Fruit fly (Drosophila melanogaster) whole organism, embryonic: ENCODE results near the gene gig.

ENCODE experiments used
- Antp ChIP-seq: fragments of 200-800 bp; sonication (Bioruptor generic); optimal IDR thresholded peaks from 3 replicates; lab custom pipeline; 2016; ENCODE audit warnings: missing biosample characterization, missing genetic modification characterization
- Bteb2 ChIP-seq: fragments of 200-800 bp; sonication (Bioruptor generic); optimal IDR thresholded peaks from 2 replicates; lab custom pipeline; 2016; ENCODE audit warnings: missing biosample characterization, missing genetic modification characterization
- C15 ChIP-seq: fragments of 200-800 bp; sonication (Bioruptor generic); IDR thresholded peaks from 3 replicates; pipeline ENCODE4 v1.3.6; 2022; ENCODE audit warnings: missing biosample characterization, missing genetic modification characterization
- CG11504 ChIP-seq: fragments of 200-800 bp; sonication (Bioruptor generic); optimal IDR thresholded peaks from 3 replicates; lab custom pipeline; 2019; ENCODE audit warnings: missing biosample characterization, mild to moderate bottlenecking, missing genetic modification characterization, moderate library complexity
- CG12659 ChIP-seq: fragments of 200-800 bp; sonication (Bioruptor generic); optimal IDR thresholded peaks from 3 replicates; lab custom pipeline; 2017; ENCODE audit warnings: mild to moderate bottlenecking, missing biosample characterization, missing genetic modification reagents, missing genetic modification characterization
- CG13775 ChIP-seq: fragments of 200-800 bp; sonication (Bioruptor generic); optimal IDR thresholded peaks from 3 replicates; lab custom pipeline; 2017; ENCODE audit warnings: missing biosample characterization, mild to moderate bottlenecking, missing genetic modification characterization
- CG14667 ChIP-seq: fragments of 200-800 bp; sonication (Bioruptor generic); IDR thresholded peaks from 2 replicates; pipeline ENCODE4 v1.3.6; 2022; ENCODE audit warnings: missing biosample characterization, missing genetic modification characterization
- CG15073 ChIP-seq: fragments of 200-800 bp; sonication (Bioruptor generic); optimal IDR thresholded peaks from 2 replicates; lab custom pipeline; 2016; ENCODE audit warnings: missing biosample characterization, missing genetic modification characterization
- CG1602 ChIP-seq: fragments of 200-800 bp; sonication (Bioruptor generic); optimal IDR thresholded peaks from 3 replicates; lab custom pipeline; 2016; ENCODE audit warnings: missing biosample characterization, missing genetic modification characterization
- CG17385 ChIP-seq: fragments of 200-800 bp; sonication (Bioruptor generic); optimal IDR thresholded peaks from 3 replicates; lab custom pipeline; 2018; ENCODE audit warnings: missing biosample characterization, mild to moderate bottlenecking, missing genetic modification characterization
- CG3065 ChIP-seq: fragments of 200-800 bp; sonication (Bioruptor generic); optimal IDR thresholded peaks from 2 replicates; lab custom pipeline; 2016; ENCODE audit warnings: missing biosample characterization, missing genetic modification characterization
- CG31388 ChIP-seq: fragments of 200-800 bp; sonication (Bioruptor generic); optimal IDR thresholded peaks from 2 replicates; lab custom pipeline; 2016; ENCODE audit warnings: missing biosample characterization, missing genetic modification characterization
- CG32767 ChIP-seq: fragments of 200-800 bp; sonication (Bioruptor generic); IDR thresholded peaks from 2 replicates; pipeline ENCODE4 v1.3.6; 2022; ENCODE audit warnings: missing biosample characterization, missing genetic modification characterization
- CG34422 ChIP-seq: fragments of 200-800 bp; sonication (Bioruptor generic); IDR thresholded peaks from 3 replicates; pipeline ENCODE4 v1.3.6; 2022; ENCODE audit warnings: missing biosample characterization, missing genetic modification characterization
- CG3726 ChIP-seq: fragments of 200-800 bp; sonication (Bioruptor generic); IDR thresholded peaks from 3 replicates; pipeline ENCODE4, ENCODE4 v1.3.6; 2022; ENCODE audit warnings: missing biosample characterization, missing genetic modification characterization
- CG42726 ChIP-seq: fragments of 200-800 bp; sonication (Bioruptor generic); IDR thresholded peaks from 2 replicates; pipeline ENCODE4 v1.3.6; 2022; ENCODE audit warnings: missing biosample characterization, missing genetic modification characterization; ENCODE audit not compliant: partially characterized antibody
- CG4424 ChIP-seq: fragments of 200-800 bp; sonication (Bioruptor generic); optimal IDR thresholded peaks from 3 replicates; lab custom pipeline; 2016; ENCODE audit warnings: missing biosample characterization, missing genetic modification characterization
- CG6854 ChIP-seq: fragments of 200-800 bp; sonication (Bioruptor generic); optimal IDR thresholded peaks from 3 replicates; lab custom pipeline; 2017; ENCODE audit warnings: missing biosample characterization, mild to moderate bottlenecking, missing genetic modification characterization
- CG7839 ChIP-seq: fragments of 200-800 bp; sonication (Bioruptor generic); optimal IDR thresholded peaks from 3 replicates; lab custom pipeline; 2018; ENCODE audit warnings: missing biosample characterization, mild to moderate bottlenecking, missing genetic modification characterization, moderate library complexity
- CG8478 ChIP-seq: fragments of >200 bp; optimal IDR thresholded peaks from 2 replicates; lab custom pipeline; 2018
- CG9876 ChIP-seq: fragments of 200-800 bp; sonication (Bioruptor generic); optimal IDR thresholded peaks from 2 replicates; lab custom pipeline; 2016; ENCODE audit warnings: missing biosample characterization, missing genetic modification characterization
- D19A ChIP-seq: fragments of 200-800 bp; optimal IDR thresholded peaks from 3 replicates; lab custom pipeline; 2019; ENCODE audit warnings: missing biosample characterization, mild to moderate bottlenecking, missing genetic modification characterization, moderate library complexity
- HHEX ChIP-seq: fragments of 200-800 bp; sonication (Bioruptor generic); optimal IDR thresholded peaks from 3 replicates; lab custom pipeline; 2017; ENCODE audit warnings: missing biosample characterization, mild to moderate bottlenecking, missing genetic modification characterization, missing genetic modification reagents
- Hr3 ChIP-seq: fragments of 200-800 bp; sonication (Bioruptor generic); optimal IDR thresholded peaks from 3 replicates; lab custom pipeline; 2016; ENCODE audit warnings: missing biosample characterization, missing genetic modification characterization
- Meics ChIP-seq: fragments of 200-800 bp; sonication (Bioruptor generic); optimal IDR thresholded peaks from 2 replicates; lab custom pipeline; 2017; ENCODE audit warnings: missing biosample characterization, mild to moderate bottlenecking, missing genetic modification characterization
- Myb ChIP-seq: fragments of 200-800 bp; sonication (Bioruptor generic); optimal IDR thresholded peaks from 2 replicates; lab custom pipeline; 2016; ENCODE audit warnings: missing biosample characterization, missing genetic modification characterization
- Optix ChIP-seq: fragments of 200-800 bp; sonication (Bioruptor generic); IDR thresholded peaks from 3 replicates; pipeline ENCODE4 v1.3.6; 2022; ENCODE audit warnings: missing biosample characterization, missing genetic modification characterization
- Spps ChIP-seq: fragments of 200-800 bp; sonication (Bioruptor generic); optimal IDR thresholded peaks from 2 replicates; lab custom pipeline; 2018; ENCODE audit warnings: missing biosample characterization, mild to moderate bottlenecking, missing genetic modification characterization
- ci ChIP-seq: fragments of 200-800 bp; sonication (Bioruptor generic); IDR thresholded peaks from 3 replicates; pipeline ENCODE4 v1.3.6; 2022; ENCODE audit warnings: missing biosample characterization, missing genetic modification characterization
- cwo ChIP-seq: fragments of 200-800 bp; sonication (Bioruptor generic); optimal IDR thresholded peaks from 3 replicates; lab custom pipeline; 2017; ENCODE audit warnings: missing biosample characterization, missing genetic modification characterization, mild to moderate bottlenecking, moderate library complexity, missing genetic modification reagents
- fd3F ChIP-seq: fragments of 200-800 bp; sonication (Bioruptor generic); optimal IDR thresholded peaks from 2 replicates; lab custom pipeline; 2018; ENCODE audit warnings: missing biosample characterization, mild to moderate bottlenecking, missing genetic modification characterization, moderate library complexity
- gsb ChIP-seq: fragments of 200-800 bp; sonication (Bioruptor generic); IDR thresholded peaks from 2 replicates; pipeline ENCODE4 v1.3.6; 2022; ENCODE audit warnings: missing biosample characterization, missing genetic modification characterization
- ind ChIP-seq: fragments of 200-800 bp; sonication (Bioruptor generic); optimal IDR thresholded peaks from 3 replicates; lab custom pipeline; 2016; ENCODE audit warnings: missing biosample characterization, missing genetic modification characterization
- ken ChIP-seq: fragments of 200-800 bp; sonication (Bioruptor generic); IDR thresholded peaks from 3 replicates; pipeline ENCODE4 v1.3.6; 2022; ENCODE audit warnings: missing biosample characterization, missing genetic modification characterization
- lbe ChIP-seq: fragments of 200-800 bp; sonication (Bioruptor generic); optimal IDR thresholded peaks from 2 replicates; lab custom pipeline; 2016; ENCODE audit warnings: missing biosample characterization, mild to moderate bottlenecking, missing genetic modification characterization
- maf-S ChIP-seq: fragments of 200-800 bp; sonication (Bioruptor generic); optimal IDR thresholded peaks from 2 replicates; lab custom pipeline; 2016; ENCODE audit warnings: missing biosample characterization, missing genetic modification characterization
- nau ChIP-seq: fragments of 200-800 bp; sonication (Bioruptor generic); optimal IDR thresholded peaks from 3 replicates; lab custom pipeline; 2017; ENCODE audit warnings: missing biosample characterization, mild to moderate bottlenecking, missing genetic modification characterization, missing genetic modification reagents
- pita ChIP-seq: fragments of 200-800 bp; sonication (Bioruptor generic); optimal IDR thresholded peaks from 2 replicates; lab custom pipeline; 2017; ENCODE audit warnings: missing biosample characterization, mild to moderate bottlenecking, missing genetic modification characterization
- pnt ChIP-seq: fragments of 200-800 bp; sonication (Bioruptor generic); optimal IDR thresholded peaks from 3 replicates; lab custom pipeline; 2016; ENCODE audit warnings: missing biosample characterization, missing genetic modification characterization
- psq ChIP-seq: fragments of 200-800 bp; sonication (Bioruptor generic); optimal IDR thresholded peaks from 2 replicates; lab custom pipeline; 2017; ENCODE audit warnings: missing biosample characterization, missing genetic modification characterization
- run ChIP-seq: fragments of 200-800 bp; sonication (Bioruptor generic); optimal IDR thresholded peaks from 3 replicates; lab custom pipeline; 2018; ENCODE audit warnings: missing biosample characterization, mild to moderate bottlenecking, missing genetic modification characterization
- sc ChIP-seq, 3 experiments: fragments of >200 bp in 2 of 3; fragments of 200-800 bp in 1 of 3; sonication (Bioruptor generic) in 1 of 3; optimal IDR thresholded peaks; 2 replicates in 2 of 3; 3 replicates in 1 of 3; lab custom pipeline; 2017; ENCODE audit warnings: mild to moderate bottlenecking in 1 of 3, missing biosample characterization in 1 of 3, missing genetic modification characterization in 1 of 3, missing genetic modification reagents in 1 of 3
- sim ChIP-seq: fragments of 200-800 bp; sonication (Bioruptor generic); IDR thresholded peaks from 2 replicates; pipeline ENCODE4 v1.3.6; 2022; ENCODE audit warnings: missing biosample characterization, missing genetic modification characterization
- tll ChIP-seq, 2 experiments: fragments of 200-800 bp in 1 of 2; fragments of >200 bp in 1 of 2; sonication (Bioruptor generic) in 1 of 2; optimal IDR thresholded peaks; 2 replicates each; lab custom pipeline; 2017 to 2019; ENCODE audit warnings: missing biosample characterization in 2 of 2, missing genetic modification characterization in 2 of 2, mild to moderate bottlenecking in 1 of 2, moderate library complexity in 1 of 2
- ttk ChIP-seq: fragments of 200-800 bp; sonication (Bioruptor generic); IDR thresholded peaks from 2 replicates; pipeline ENCODE4 v2.1.2; 2022; ENCODE audit warnings: missing biosample characterization, missing genetic modification characterization

The gig gene

dm6 chr3L:20185206-20185868 lies 56.4 kb downstream of the gig start (continued):
- peak; percentile 43 for TF ChIP-seq nau (GFP tag; lab: Kevin White, UChicago)
- peak; percentile 27; the same call in 1 of the 3 replicates for TF ChIP-seq ci (GFP tag; lab: Robert Waterston, UW)
- TF ChIP-seq fd3F (GFP tag; lab: Kevin White, UChicago), result peak; percentile 37
- peak; percentile 52 for TF ChIP-seq Meics (GFP tag; lab: Kevin White, UChicago)
- no peak for TF ChIP-seq pnt (GFP tag; lab: Kevin White, UChicago)
- no peak for TF ChIP-seq run
- TF ChIP-seq pita, result no peak
- TF ChIP-seq CG14667, result no peak
- peak; percentile 20; the same call in 1 of the 3 replicates for TF ChIP-seq Optix
- no peak for TF ChIP-seq CG3065 (GFP tag; lab: Kevin White, UChicago)
- peak; percentile 48 for TF ChIP-seq cwo (GFP tag; lab: Kevin White, UChicago)
- TF ChIP-seq Hr3 (GFP tag; lab: Kevin White, UChicago), result peak; percentile 46
- TF ChIP-seq ind (GFP tag; lab: Kevin White, UChicago), result peak; percentile 51
- no peak for TF ChIP-seq psq (GFP tag; lab: Kevin White, UChicago)
- TF ChIP-seq D19A (tag; lab: Kevin White, UChicago), result no peak
- no peak for TF ChIP-seq ttk (GFP tag; lab: Robert Waterston, UW)
- peak; percentile 56 for TF ChIP-seq CG12659 (GFP tag; lab: Kevin White, UChicago)
- no peak for TF ChIP-seq CG8478
- TF ChIP-seq CG32767 (GFP tag; lab: Robert Waterston, UW), result no peak
- TF ChIP-seq gsb (GFP tag; lab: Robert Waterston, UW), result no peak
- no peak for TF ChIP-seq sim (GFP tag; lab: Robert Waterston, UW)
- TF ChIP-seq CG15073 (GFP tag; lab: Kevin White, UChicago), result peak; percentile 92
- no peak for TF ChIP-seq Spps (tag; lab: Kevin White, UChicago)
- no peak for TF ChIP-seq CG31388 (GFP tag; lab: Kevin White, UChicago)
- peak; percentile 59 for TF ChIP-seq CG11504
- peak; percentile 56; the same call in 2 of the 3 replicates for TF ChIP-seq ken (GFP tag; lab: Robert Waterston, UW)
- peak; percentile 75 for TF ChIP-seq CG7839 (tag; lab: Kevin White, UChicago)
- peak; percentile 56 for TF ChIP-seq CG17385 (GFP tag; lab: Kevin White, UChicago)
- peak; percentile 8 for TF ChIP-seq maf-S (GFP tag; lab: Kevin White, UChicago)
- no peak for TF ChIP-seq sc (optimal IDR thresholded peaks at IDR 0.05; lab: Kevin White, UChicago)
- peak; percentile 4 for TF ChIP-seq sc (GFP tag; optimal IDR thresholded peaks at IDR 0.05; lab: Kevin White, UChicago)
- peak; percentile 54 for TF ChIP-seq CG1602 (GFP tag; lab: Kevin White, UChicago)
- TF ChIP-seq Myb (GFP tag; lab: Kevin White, UChicago), result peak; percentile 34
- TF ChIP-seq CG42726 (GFP tag; lab: Robert Waterston, UW), result 0 out of 2 replicates have a peak, but pooled peaks have one; percentile 18
- TF ChIP-seq CG13775 (GFP tag; lab: Kevin White, UChicago), result peak; percentile 75
- TF ChIP-seq CG3726 (GFP tag; lab: Robert Waterston, UW), result no peak
- peak; percentile 48; the same call in 1 of the 3 replicates for TF ChIP-seq CG34422 (GFP tag; lab: Robert Waterston, UW)
- TF ChIP-seq CG9876 (GFP tag; lab: Kevin White, UChicago), result peak; percentile 12
- TF ChIP-seq CG4424 (GFP tag; lab: Kevin White, UChicago), result peak; percentile 23
- TF ChIP-seq lbe (GFP tag; lab: Kevin White, UChicago), result no peak
- TF ChIP-seq tll (GFP tag; optimal IDR thresholded peaks at IDR 0.05; lab: Kevin White, UChicago), result no peak
- peak; percentile 62 for TF ChIP-seq Bteb2 (GFP tag; lab: Kevin White, UChicago)
- no peak for TF ChIP-seq C15 (GFP tag; lab: Robert Waterston, UW)
- TF ChIP-seq Antp (GFP tag; lab: Kevin White, UChicago), result peak; percentile 5
- peak; percentile 57 for TF ChIP-seq CG6854 (GFP tag; lab: Kevin White, UChicago)
- TF ChIP-seq HHEX (GFP tag; lab: Kevin White, UChicago), result peak; percentile 61
